Worm (Caenorhabditis elegans): ENCODE results near the gene T05B4.12.

The T05B4.12 gene

ce11 chrV:4162922-4163321 is 37.1 kb upstream of the T05B4.12 start, which contains the start of gene Y45G5AM.4:
Gene Y45G5AM.4 (plus strand): TSS chrV:4163222.
- no peak for TF ChIP-seq mxl-2 (GFP tag; conservative IDR thresholded peaks at IDR 0.05)
- TF ChIP-seq hif-1 (tag; optimal IDR thresholded peaks at IDR 0.05) = no peak
- TF ChIP-seq F26F4.8 (GFP tag; conservative IDR thresholded peaks at IDR 0.05) = no peak
- TF ChIP-seq ceh-28 (tag; optimal IDR thresholded peaks at IDR 0.05) = no peak
- no peak for TF ChIP-seq daf-8 (GFP tag; IDR thresholded peaks at IDR 0.05)
- no peak for TF ChIP-seq lir-3 (tag; optimal IDR thresholded peaks at IDR 0.05)

ce11 chrV:4160086-4160485 is 34.3 kb upstream of the T05B4.12 start, which contains the start of gene Y45G5AM.5:
Gene Y45G5AM.5 (plus strand): TSS chrV:4160386.
- TF ChIP-seq unc-62 (GFP tag; optimal IDR thresholded peaks at IDR 0.05 in 1 of 2) (peak in 1 of 2 experiments; percentile 27), unc-62 (tag; optimal IDR thresholded peaks at IDR 0.05) (no peak), hif-1 (tag; optimal IDR thresholded peaks at IDR 0.05) (no peak), nhr-76 (tag; optimal IDR thresholded peaks at IDR 0.05) (no peak), dmd-6 (GFP tag; IDR thresholded peaks at IDR 0.05) (no peak), T20F7.1 (GFP tag; optimal IDR thresholded peaks at IDR 0.05) (no peak), hmg-1.1 (GFP tag; IDR thresholded peaks at IDR 0.05) (no peak), tag-97 (GFP tag; IDR thresholded peaks at IDR 0.05) (no peak), ceh-28 (tag; optimal IDR thresholded peaks at IDR 0.05) (no peak)

DNA sequence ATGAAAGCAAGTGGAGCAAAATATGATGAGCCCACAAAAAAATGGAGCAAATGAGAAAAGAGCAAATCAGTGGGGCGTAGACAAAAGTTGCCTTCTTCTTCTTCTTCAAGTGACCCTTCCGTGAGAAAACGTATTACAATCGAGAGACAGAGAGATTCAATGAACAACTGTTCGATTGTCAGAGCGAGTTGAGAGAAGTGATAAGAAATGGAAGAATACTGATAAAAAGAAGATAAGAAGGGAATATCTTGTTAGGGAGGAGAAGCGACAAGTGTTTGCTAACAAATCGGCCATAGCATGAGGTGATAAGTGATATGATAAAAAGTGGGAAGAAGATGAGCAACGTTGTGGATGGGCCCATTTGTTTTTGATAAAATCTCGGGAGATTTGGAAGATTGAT is 31.5 kb upstream of the T05B4.12 start:
- TF ChIP-seq F10B5.3 (tag; optimal IDR thresholded peaks at IDR 0.05) (no peak), hlh-11 (tag; optimal IDR thresholded peaks at IDR 0.05) (peak; percentile 46), nhr-11 (tag; optimal IDR thresholded peaks at IDR 0.05) (peak; percentile 20), pha-4 (GFP tag; IDR thresholded peaks at IDR 0.05) (no peak), pha-4 (tag; optimal IDR thresholded peaks at IDR 0.05) (no peak), unc-62 (GFP tag; optimal IDR thresholded peaks at IDR 0.05 in 1 of 2) (peak in 1 of 2 experiments; percentile 72), unc-62 (tag; optimal IDR thresholded peaks at IDR 0.05) (no peak), mxl-3 (GFP tag; optimal IDR thresholded peaks at IDR 0.05) (peak; percentile 13), lin-38 (GFP tag; IDR thresholded peaks at IDR 0.05) (no peak), nhr-28 (tag; optimal IDR thresholded peaks at IDR 0.05) (peak; percentile 32), daf-16 (GFP tag; optimal IDR thresholded peaks at IDR 0.05) (peak in 1 of 2 experiments; percentile 40), daf-16 (tag; optimal IDR thresholded peaks at IDR 0.05) (no peak)

- TF ChIP-seq nhr-237 (tag; optimal IDR thresholded peaks at IDR 0.05) = no peak
- no peak for TF ChIP-seq nhr-10 (tag; optimal IDR thresholded peaks at IDR 0.05)
- TF ChIP-seq mdl-1 (tag; optimal IDR thresholded peaks at IDR 0.05) = no peak
- TF ChIP-seq snpc-1.2 (GFP tag; IDR thresholded peaks at IDR 0.05) = no peak
- TF ChIP-seq tag-97 (GFP tag; IDR thresholded peaks at IDR 0.05) = no peak
- TF ChIP-seq unc-62 (GFP tag; optimal IDR thresholded peaks at IDR 0.05 in 1 of 2) = no peak
- no peak for TF ChIP-seq unc-62 (tag; optimal IDR thresholded peaks at IDR 0.05)
- TF ChIP-seq lsy-2 (tag; optimal IDR thresholded peaks at IDR 0.05) = no peak
- no peak for TF ChIP-seq ceh-32 (tag; optimal IDR thresholded peaks at IDR 0.05; ENCODE audit: poor library complexity)
- TF ChIP-seq nhr-25 (tag; optimal IDR thresholded peaks at IDR 0.05; ENCODE audit: borderline replicate concordance, insufficient read depth) = no peak
- no peak for TF ChIP-seq pha-4 (GFP tag; IDR thresholded peaks at IDR 0.05)
- TF ChIP-seq pha-4 (tag; optimal IDR thresholded peaks at IDR 0.05) = no peak
- no peak for TF ChIP-seq Y5F2A.4 (GFP tag; optimal IDR thresholded peaks at IDR 0.05)
- TF ChIP-seq ZK337.2 (GFP tag; IDR thresholded peaks at IDR 0.05) = no peak
- TF ChIP-seq daf-8 (GFP tag; IDR thresholded peaks at IDR 0.05) = no peak
- TF ChIP-seq mxl-3 (GFP tag; optimal IDR thresholded peaks at IDR 0.05) = no peak
- no peak for TF ChIP-seq zfp-2 (tag; optimal IDR thresholded peaks at IDR 0.05)
- no peak for TF ChIP-seq hlh-30 (tag; optimal IDR thresholded peaks at IDR 0.05; ENCODE audit: insufficient read depth)
- no peak for TF ChIP-seq php-3 (GFP tag; IDR thresholded peaks at IDR 0.05)
- no peak for TF ChIP-seq daf-19 (GFP tag; conservative IDR thresholded peaks at IDR 0.05)
- no peak for TF ChIP-seq ama-1 (optimal IDR thresholded peaks at IDR 0.05)
These were observed 26.4 kb upstream of the T05B4.12 start, which contains the start of gene Y45G5AM.6 for ce11 chrV:4152200-4152599. Gene Y45G5AM.6 (minus strand): TSS chrV:4152300.

All from whole organism, L4 larva.